Worm (Caenorhabditis elegans) whole organism, L4 larva: Measurements from ENCODE around the gene F47B8.8.

ENCODE experiments used
- F37D6.2 ChIP-seq: sonication (generic microtip); optimal IDR thresholded peaks from 2 replicates; lab custom pipeline; 2016; ENCODE audit warnings: mild to moderate bottlenecking, missing genetic modification characterization, missing compliant biosample characterization
- F49E8.2 ChIP-seq: sonication (generic microtip); optimal IDR thresholded peaks from 2 replicates; lab custom pipeline; 2016; ENCODE audit warnings: missing compliant biosample characterization, mild to moderate bottlenecking, missing genetic modification characterization, borderline replicate concordance
- T20F7.1 ChIP-seq: fragments of 200-800 bp; sonication (Bioruptor generic); optimal IDR thresholded peaks from 2 replicates; lab custom pipeline; 2018; ENCODE audit warnings: mild to moderate bottlenecking, missing genetic modification characterization, missing compliant biosample characterization
- Y105C5A.15 ChIP-seq: fragments of 200-800 bp; sonication (Bioruptor generic); IDR thresholded peaks from 2 replicates; pipeline ENCODE4 v1.3.6; 2022; ENCODE audit warnings: missing genetic modification characterization, missing compliant biosample characterization
- Y48G9A.11 ChIP-seq: fragments of 200-800 bp; sonication (Bioruptor generic); IDR thresholded peaks from 2 replicates; pipeline ENCODE4 v1.3.6; 2022; ENCODE audit warnings: missing genetic modification reagents, missing genetic modification characterization, missing compliant biosample characterization
- ZK337.2 ChIP-seq: fragments of 200-800 bp; sonication (Bioruptor generic); IDR thresholded peaks from 2 replicates; pipeline ENCODE4 v1.3.6; 2022; ENCODE audit warnings: missing genetic modification reagents, missing genetic modification characterization, missing compliant biosample characterization
- aly-2 ChIP-seq: sonication (generic microtip); optimal IDR thresholded peaks from 2 replicates; lab custom pipeline; 2018; ENCODE audit warnings: missing biosample characterization, missing genetic modification characterization
- ama-1 ChIP-seq: fragments of 150-350 bp; optimal IDR thresholded peaks from 2 replicates; lab custom pipeline; 2014; ENCODE audit warnings: inconsistent platforms, mixed read lengths
- attf-4 ChIP-seq: sonication (generic microtip); optimal IDR thresholded peaks from 3 replicates; lab custom pipeline; 2017; ENCODE audit warnings: missing biosample characterization, missing genetic modification characterization
- ceh-44 ChIP-seq: fragments of 200-800 bp; sonication (Bioruptor generic); IDR thresholded peaks from 2 replicates; pipeline ENCODE4 v1.3.6; 2022; ENCODE audit warnings: missing genetic modification reagents, missing genetic modification characterization, missing compliant biosample characterization
- ceh-62 ChIP-seq: sonication (generic microtip); optimal IDR thresholded peaks from 2 replicates; lab custom pipeline; 2017; ENCODE audit warnings: missing biosample characterization, missing genetic modification characterization
- cey-2 ChIP-seq: sonication (generic microtip); optimal IDR thresholded peaks from 3 replicates; lab custom pipeline; 2017; ENCODE audit warnings: missing genetic modification characterization, mild to moderate bottlenecking, missing compliant biosample characterization, antibody characterized with exemption, borderline replicate concordance; ENCODE audit not compliant: insufficient read depth
- dpl-1 ChIP-seq: fragments of 150-350 bp; optimal IDR thresholded peaks from 2 replicates; lab custom pipeline; 2014; ENCODE audit warnings: missing biosample characterization, missing genetic modification reagents, missing genetic modification characterization
- duxl-1 ChIP-seq: sonication (generic microtip); optimal IDR thresholded peaks from 2 replicates; lab custom pipeline; 2016; ENCODE audit warnings: mild to moderate bottlenecking, missing genetic modification characterization, moderate library complexity, missing compliant biosample characterization; ENCODE audit not compliant: poor library complexity
- gei-8 ChIP-seq: fragments of 200-800 bp; sonication (Bioruptor generic); optimal IDR thresholded peaks from 2 replicates; lab custom pipeline; 2018; ENCODE audit warnings: mild to moderate bottlenecking, missing genetic modification characterization, missing compliant biosample characterization
- hif-1 ChIP-seq, 2 experiments: sonication (generic microtip); optimal IDR thresholded peaks; 2 replicates each; lab custom pipeline; 2016 to 2017; ENCODE audit warnings: missing compliant biosample characterization in 2 of 2, missing genetic modification characterization in 2 of 2, missing genetic modification reagents in 2 of 2, missing genotype in 2 of 2, mild to moderate bottlenecking in 1 of 2
- hmg-1.1 ChIP-seq: fragments of 200-800 bp; sonication (Bioruptor generic); IDR thresholded peaks from 2 replicates; pipeline ENCODE4 v1.3.6; 2022; ENCODE audit warnings: missing genetic modification reagents, missing genetic modification characterization, missing compliant biosample characterization
- jun-1 ChIP-seq: fragments of 150-350 bp; optimal IDR thresholded peaks from 2 replicates; lab custom pipeline; 2014; ENCODE audit warnings: missing biosample characterization, missing genetic modification reagents, missing genetic modification characterization
- lir-3 ChIP-seq: sonication (generic microtip); optimal IDR thresholded peaks from 2 replicates; lab custom pipeline; 2016; ENCODE audit warnings: mild to moderate bottlenecking, missing genetic modification characterization, missing compliant biosample characterization
- mdl-1 ChIP-seq, 2 experiments: fragments of 150-350 bp in 1 of 2; sonication (generic microtip) in 1 of 2; optimal IDR thresholded peaks; 2 replicates each; lab custom pipeline; 2014 to 2017; ENCODE audit warnings: missing biosample characterization in 2 of 2, missing genetic modification characterization in 2 of 2
- nhr-10 ChIP-seq: fragments of 150-350 bp; optimal IDR thresholded peaks from 2 replicates; lab custom pipeline; 2014; ENCODE audit warnings: missing biosample characterization, missing genetic modification characterization
- nhr-102 ChIP-seq: sonication (generic microtip); optimal IDR thresholded peaks from 2 replicates; lab custom pipeline; 2016; ENCODE audit warnings: mild to moderate bottlenecking, missing genetic modification characterization, moderate library complexity, missing compliant biosample characterization
- nhr-237 ChIP-seq: sonication (generic microtip); optimal IDR thresholded peaks from 2 replicates; lab custom pipeline; 2017; ENCODE audit warnings: missing biosample characterization, missing genetic modification characterization
- nhr-25 ChIP-seq: sonication (generic microtip); optimal IDR thresholded peaks from 2 replicates; lab custom pipeline; 2017; ENCODE audit warnings: missing genetic modification characterization, mild to moderate bottlenecking, missing compliant biosample characterization, antibody characterized with exemption, moderate library complexity, borderline replicate concordance; ENCODE audit not compliant: insufficient read depth
- nhr-42 ChIP-seq: fragments of 200-800 bp; sonication (Bioruptor generic); IDR thresholded peaks from 2 replicates; pipeline ENCODE4 v1.3.6; 2022; ENCODE audit warnings: missing genetic modification characterization, missing compliant biosample characterization
- nhr-77 ChIP-seq: fragments of 150-350 bp; optimal IDR thresholded peaks from 2 replicates; lab custom pipeline; 2014; ENCODE audit warnings: missing biosample characterization, missing genetic modification characterization
- pha-4 ChIP-seq, 2 experiments: fragments of 150-350 bp in 1 of 2; fragments of 200-800 bp in 1 of 2; sonication (Bioruptor generic) in 1 of 2; IDR thresholded peaks in 1 of 2; optimal IDR thresholded peaks in 1 of 2; 2 replicates each; pipeline versions ENCODE4 v1.3.6 to Lab custom; 2014 to 2022; ENCODE audit warnings: missing genetic modification characterization in 2 of 2, missing genetic modification reagents in 2 of 2, missing biosample characterization in 1 of 2, missing compliant biosample characterization in 1 of 2
- pqm-1 ChIP-seq: sonication (generic microtip); optimal IDR thresholded peaks from 2 replicates; lab custom pipeline; 2017; ENCODE audit warnings: missing biosample characterization, missing genetic modification characterization
- sdz-12 ChIP-seq: fragments of 200-800 bp; sonication (Bioruptor generic); optimal IDR thresholded peaks from 2 replicates; lab custom pipeline; 2018; ENCODE audit warnings: mild to moderate bottlenecking, missing genetic modification characterization, missing compliant biosample characterization
- snpc-1.2 ChIP-seq: fragments of 200-800 bp; sonication (Bioruptor generic); IDR thresholded peaks from 2 replicates; pipeline ENCODE4 v1.3.6; 2022; ENCODE audit warnings: missing genetic modification reagents, missing genetic modification characterization, missing compliant biosample characterization
- tag-97 ChIP-seq: fragments of 200-800 bp; sonication (Bioruptor generic); IDR thresholded peaks from 2 replicates; pipeline ENCODE4 v1.3.6; 2022; ENCODE audit warnings: missing genetic modification characterization, missing compliant biosample characterization
- unc-130 ChIP-seq: sonication (generic microtip); optimal IDR thresholded peaks from 2 replicates; lab custom pipeline; 2016; ENCODE audit warnings: missing genetic modification reagents, missing genetic modification characterization, missing compliant biosample characterization
- unc-39 ChIP-seq: sonication (generic microtip); optimal IDR thresholded peaks from 2 replicates; lab custom pipeline; 2017; ENCODE audit warnings: missing biosample characterization, missing genetic modification characterization
- vab-7 ChIP-seq: fragments of 200-800 bp; sonication (Bioruptor generic); IDR thresholded peaks from 2 replicates; pipeline ENCODE4 v1.3.6; 2022; ENCODE audit warnings: missing genetic modification reagents, missing genetic modification characterization, missing compliant biosample characterization
- zag-1 ChIP-seq: fragments of 150-350 bp; optimal IDR thresholded peaks from 2 replicates; lab custom pipeline; 2014; ENCODE audit warnings: missing biosample characterization, missing genetic modification characterization
- zfp-3 ChIP-seq: fragments of 200-800 bp; sonication (Bioruptor generic); conservative IDR thresholded peaks from 2 replicates; pipeline ENCODE4 v1.3.6; 2022; ENCODE audit warnings: missing genetic modification reagents, missing genetic modification characterization, missing compliant biosample characterization
- zip-11 ChIP-seq: fragments of 200-800 bp; sonication (Bioruptor generic); IDR thresholded peaks from 2 replicates; pipeline ENCODE4 v1.3.6; 2022; ENCODE audit warnings: missing genetic modification characterization, missing compliant biosample characterization
- ztf-7 ChIP-seq: fragments of 150-350 bp; optimal IDR thresholded peaks from 2 replicates; lab custom pipeline; 2014; ENCODE audit warnings: missing biosample characterization, missing genetic modification characterization

Gene F47B8.8

ce11 chrV:14327776-14328175 lies 3.8 kb upstream of the F47B8.8 start, which contains the start of gene F47B8.5:
TSS of gene F47B8.5 (minus strand) at chrV:14327876.
- TF ChIP-seq pha-4 (GFP tag; IDR thresholded peaks at IDR 0.05; lab: Robert Waterston, UW) (no peak), pha-4 (tag; optimal IDR thresholded peaks at IDR 0.05; lab: Kevin White, UChicago) (no peak)

ce11 chrV:14328806-14329205 lies 2.7 kb upstream of the F47B8.8 start, which contains the start of gene pepm-1:
TSS of gene pepm-1 (plus strand) at chrV:14329106.
- TF ChIP-seq nhr-25 (tag; lab: Kevin White, UChicago) (no peak), nhr-10 (tag; lab: Kevin White, UChicago) (no peak), pqm-1 (tag; lab: Kevin White, UChicago) (no peak), zip-11 (no peak), sdz-12 (GFP tag; lab: Kevin White, UChicago) (no peak), F49E8.2 (tag; lab: Kevin White, UChicago) (no peak), F37D6.2 (tag; lab: Kevin White, UChicago) (no peak), ztf-7 (tag; lab: Kevin White, UChicago) (no peak), nhr-42 (GFP tag; lab: Robert Waterston, UW) (no peak), hmg-1.1 (no peak), ceh-44 (GFP tag; lab: Robert Waterston, UW) (no peak), snpc-1.2 (GFP tag; lab: Robert Waterston, UW) (no peak), duxl-1 (tag; lab: Kevin White, UChicago) (no peak)

ce11 chrV:14333116-14333515 lies 1.6 kb downstream of the F47B8.8 start, which contains the start of gene srm-4:
TSS of gene srm-4 (plus strand) at chrV:14333416.
- no peak for TF ChIP-seq tag-97 (GFP tag; lab: Robert Waterston, UW)
- TF ChIP-seq nhr-102 (tag; lab: Kevin White, UChicago) = no peak
- no peak for TF ChIP-seq mdl-1 (tag; optimal IDR thresholded peaks at IDR 0.05; lab: Kevin White, UChicago)
- TF ChIP-seq attf-4 (tag; lab: Kevin White, UChicago) = no peak
- no peak for TF ChIP-seq ztf-7 (tag; lab: Kevin White, UChicago)
- no peak for TF ChIP-seq hif-1 (tag; optimal IDR thresholded peaks at IDR 0.05; lab: Kevin White, UChicago)
- TF ChIP-seq gei-8 (GFP tag; lab: Kevin White, UChicago) = no peak
- TF ChIP-seq T20F7.1 (GFP tag; lab: Kevin White, UChicago) = no peak
- TF ChIP-seq zfp-3 (GFP tag; lab: Robert Waterston, UW) = no peak
- TF ChIP-seq unc-130 (GFP tag; lab: Kevin White, UChicago) = no peak
- no peak for TF ChIP-seq ama-1 (lab: Kevin White, UChicago)
- TF ChIP-seq zag-1 (tag; lab: Kevin White, UChicago) = no peak
- no peak for TF ChIP-seq ceh-62 (tag; lab: Kevin White, UChicago)
- TF ChIP-seq nhr-77 (tag; lab: Kevin White, UChicago) = no peak
- TF ChIP-seq Y105C5A.15 (GFP tag; lab: Robert Waterston, UW) = no peak
- no peak for TF ChIP-seq vab-7 (GFP tag; lab: Robert Waterston, UW)
- TF ChIP-seq ZK337.2 = no peak
- no peak for TF ChIP-seq nhr-237 (tag; lab: Kevin White, UChicago)

- no peak for TF ChIP-seq Y48G9A.11 (GFP tag; lab: Robert Waterston, UW)
These were observed 3.4 kb downstream of the F47B8.8 start, which contains the start of gene srm-5 for ce11 chrV:14334901-14335300. TSS of gene srm-5 (plus strand) at chrV:14335201.

ce11 chrV:14336655-14337054 lies 5.1 kb downstream of the F47B8.8 start, which contains the start of gene srm-6:
TSS of gene srm-6 (plus strand) at chrV:14336955.
- TF ChIP-seq lir-3 = no peak
- no peak for TF ChIP-seq dpl-1 (GFP tag; lab: Kevin White, UChicago)
- no peak for TF ChIP-seq jun-1 (tag; lab: Kevin White, UChicago)
- no peak for TF ChIP-seq cey-2 (tag; lab: Kevin White, UChicago)
- no peak for TF ChIP-seq aly-2
- no peak for TF ChIP-seq unc-39 (tag; lab: Kevin White, UChicago)
- TF ChIP-seq, all 104 proteins: peak for 0
